Worm (Caenorhabditis elegans) whole organism, L4 larva: ENCODE data around the gene C13C4.8.

ENCODE experiments used
- D1046.2 ChIP-seq: fragments of 200-800 bp; sonication (Bioruptor generic); IDR thresholded peaks from 2 replicates; pipeline ENCODE4 v1.3.6; 2022; ENCODE audit warnings: missing genetic modification characterization, missing compliant biosample characterization
- F10B5.3 ChIP-seq: sonication (generic microtip); optimal IDR thresholded peaks from 2 replicates; lab custom pipeline; 2016; ENCODE audit warnings: mild to moderate bottlenecking, missing genetic modification characterization, missing compliant biosample characterization
- F44E2.7 ChIP-seq: fragments of 200-800 bp; sonication (Bioruptor generic); IDR thresholded peaks from 2 replicates; pipeline ENCODE4 v2.1.2; 2022; ENCODE audit warnings: missing genetic modification characterization, missing compliant biosample characterization
- F49E8.2 ChIP-seq: sonication (generic microtip); optimal IDR thresholded peaks from 2 replicates; lab custom pipeline; 2016; ENCODE audit warnings: missing compliant biosample characterization, mild to moderate bottlenecking, missing genetic modification characterization, borderline replicate concordance
- R02D3.7 ChIP-seq: fragments of 150-350 bp; sonication (generic microtip); optimal IDR thresholded peaks from 3 replicates; lab custom pipeline; 2014; ENCODE audit warnings: missing biosample characterization, missing genetic modification characterization
- daf-12 ChIP-seq: fragments of 150-350 bp; optimal IDR thresholded peaks from 2 replicates; lab custom pipeline; 2014; ENCODE audit warnings: missing biosample characterization, missing genetic modification reagents, missing genetic modification characterization
- daf-16 ChIP-seq, 3 experiments: sonication (generic microtip); optimal IDR thresholded peaks; 2 replicates each; lab custom pipeline; 2016 to 2017; ENCODE audit warnings: missing genetic modification characterization in 3 of 3, missing genetic modification reagents in 3 of 3, mild to moderate bottlenecking in 2 of 3, missing compliant biosample characterization in 2 of 3, missing biosample characterization in 1 of 3, moderate library complexity in 1 of 3
- gei-8 ChIP-seq: fragments of 200-800 bp; sonication (Bioruptor generic); optimal IDR thresholded peaks from 2 replicates; lab custom pipeline; 2018; ENCODE audit warnings: mild to moderate bottlenecking, missing genetic modification characterization, missing compliant biosample characterization
- hlh-30 ChIP-seq: sonication (generic microtip); optimal IDR thresholded peaks from 2 replicates; lab custom pipeline; 2017; ENCODE audit warnings: antibody characterized with exemption, mild to moderate bottlenecking, missing genetic modification characterization, missing compliant biosample characterization; ENCODE audit not compliant: insufficient read depth
- lin-39 ChIP-seq: fragments of 150-350 bp; optimal IDR thresholded peaks from 2 replicates; lab custom pipeline; 2014; ENCODE audit warnings: missing biosample characterization, missing genetic modification reagents, missing genetic modification characterization
- lsy-2 ChIP-seq, 2 experiments: fragments of 150-350 bp in 1 of 2; sonication (generic microtip) in 1 of 2; optimal IDR thresholded peaks; 2 replicates each; lab custom pipeline; 2014 to 2017; ENCODE audit warnings: missing biosample characterization in 2 of 2, missing genetic modification characterization in 2 of 2
- mdl-1 ChIP-seq, 2 experiments: fragments of 150-350 bp in 1 of 2; sonication (generic microtip) in 1 of 2; optimal IDR thresholded peaks; 2 replicates each; lab custom pipeline; 2014 to 2017; ENCODE audit warnings: missing biosample characterization in 2 of 2, missing genetic modification characterization in 2 of 2
- mxl-2 ChIP-seq: fragments of 200-800 bp; sonication (Bioruptor generic); conservative IDR thresholded peaks from 2 replicates; pipeline ENCODE4 v1.3.6; 2022; ENCODE audit warnings: missing genetic modification reagents, missing genetic modification characterization, missing compliant biosample characterization
- nhr-111 ChIP-seq: fragments of 200-800 bp; sonication (Bioruptor generic); optimal IDR thresholded peaks from 2 replicates; lab custom pipeline; 2018; ENCODE audit warnings: mild to moderate bottlenecking, missing genetic modification characterization, missing compliant biosample characterization
- nhr-6 ChIP-seq: fragments of 150-350 bp; optimal IDR thresholded peaks from 2 replicates; lab custom pipeline; 2014; ENCODE audit warnings: missing biosample characterization, missing genetic modification characterization
- pqm-1 ChIP-seq: sonication (generic microtip); optimal IDR thresholded peaks from 2 replicates; lab custom pipeline; 2017; ENCODE audit warnings: missing biosample characterization, missing genetic modification characterization
- saeg-2 ChIP-seq: fragments of 200-800 bp; sonication (Bioruptor generic); IDR thresholded peaks from 2 replicates; pipeline ENCODE4 v1.3.6; 2022; ENCODE audit warnings: missing genetic modification reagents, missing genetic modification characterization, missing compliant biosample characterization
- set-16 ChIP-seq: fragments of 200-800 bp; sonication (Bioruptor generic); IDR thresholded peaks from 2 replicates; pipeline ENCODE4 v1.3.6; 2022; ENCODE audit warnings: missing genetic modification reagents, missing genetic modification characterization, missing compliant biosample characterization

Gene C13C4.8

DNA sequence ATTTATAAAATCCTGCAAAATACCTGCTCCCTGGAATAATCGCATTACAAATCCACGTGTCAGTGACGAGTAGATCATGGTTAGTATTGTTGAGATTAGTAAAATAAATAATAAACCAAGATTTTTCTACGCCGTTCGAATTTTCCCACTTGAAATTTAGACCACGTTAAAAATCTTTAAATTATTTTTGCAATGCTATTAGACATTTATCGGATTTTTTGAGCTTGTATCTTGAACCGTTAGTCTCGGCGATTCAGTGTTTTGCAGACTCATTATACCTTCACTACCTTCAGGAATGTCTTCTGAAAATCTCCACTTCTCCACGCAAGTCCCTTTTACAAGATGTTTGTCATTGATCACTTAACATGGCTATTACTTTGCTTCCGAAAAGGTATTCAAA lies 44.4 kb downstream of the C13C4.8 start, which contains the start of gene C27A7.5:
TSS of gene C27A7.5 (minus strand) at position 101 of the 400 bp plus-strand sequence.
- TF ChIP-seq nhr-111 (no peak), nhr-6 (tag; lab: Kevin White, UChicago) (no peak), daf-16 (GFP tag; optimal IDR thresholded peaks at IDR 0.05; lab: Kevin White, UChicago) (no peak), daf-16 (tag; optimal IDR thresholded peaks at IDR 0.05; lab: Kevin White, UChicago) (no peak), D1046.2 (GFP tag; lab: Robert Waterston, UW) (no peak), F49E8.2 (tag; lab: Kevin White, UChicago) (no peak), mxl-2 (GFP tag; lab: Robert Waterston, UW) (no peak), saeg-2 (GFP tag; lab: Robert Waterston, UW) (no peak), F10B5.3 (tag; lab: Kevin White, UChicago) (no peak)

DNA sequence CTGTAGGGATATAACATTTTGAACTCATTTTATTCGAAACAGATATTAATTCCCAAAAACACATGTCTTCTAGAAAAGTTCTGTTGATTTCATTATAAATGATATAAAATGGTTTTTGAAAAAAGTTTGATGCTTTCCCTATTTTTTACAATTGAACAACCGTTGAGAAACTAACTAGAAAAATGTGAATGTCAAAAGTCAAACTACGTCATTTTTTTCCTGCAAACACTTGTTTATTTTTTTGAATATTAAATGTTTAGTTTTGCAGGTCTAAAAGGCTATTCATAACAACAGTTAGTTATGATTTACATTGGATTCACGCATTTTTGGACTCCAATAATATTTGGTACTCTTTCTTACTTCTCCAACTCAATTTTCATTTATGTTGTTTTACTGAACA lies 45.1 kb downstream of the C13C4.8 start, which contains the start of gene srj-4:
TSS of gene srj-4 (plus strand) at position 301 of the 400 bp plus-strand sequence.
- TF ChIP-seq hlh-30 = no peak
- no peak for TF ChIP-seq lsy-2 (tag; optimal IDR thresholded peaks at IDR 0.05; lab: Kevin White, UChicago)
- no peak for TF ChIP-seq gei-8
- TF ChIP-seq set-16 (GFP tag; lab: Robert Waterston, UW) = no peak
- TF ChIP-seq lin-39 (tag; lab: Kevin White, UChicago) = no peak
- TF ChIP-seq R02D3.7 = no peak

DNA sequence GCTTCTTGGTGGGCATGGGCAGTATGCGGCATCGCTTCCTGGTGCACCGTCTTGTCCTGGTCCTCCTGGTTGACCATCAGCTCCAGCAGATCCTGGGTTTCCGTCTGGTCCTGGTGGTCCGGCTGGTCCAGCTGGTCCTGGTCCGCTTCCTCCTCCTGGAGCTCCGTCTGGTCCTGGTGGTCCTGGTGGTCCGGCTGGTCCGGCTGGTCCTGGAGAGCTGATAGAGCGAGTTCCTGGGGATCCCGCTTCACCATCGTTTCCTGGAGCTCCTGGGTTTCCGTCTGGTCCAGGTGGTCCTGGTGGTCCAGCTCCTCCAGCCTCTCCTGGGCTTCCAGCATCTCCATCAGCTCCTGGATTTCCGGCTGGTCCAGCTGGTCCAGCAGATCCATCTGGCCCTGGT lies 49.2 kb downstream of the C13C4.8 start:
- TF ChIP-seq pqm-1 (no peak), set-16 (GFP tag; lab: Robert Waterston, UW) (peak; percentile 97), daf-12 (tag; lab: Kevin White, UChicago) (no peak)

DNA sequence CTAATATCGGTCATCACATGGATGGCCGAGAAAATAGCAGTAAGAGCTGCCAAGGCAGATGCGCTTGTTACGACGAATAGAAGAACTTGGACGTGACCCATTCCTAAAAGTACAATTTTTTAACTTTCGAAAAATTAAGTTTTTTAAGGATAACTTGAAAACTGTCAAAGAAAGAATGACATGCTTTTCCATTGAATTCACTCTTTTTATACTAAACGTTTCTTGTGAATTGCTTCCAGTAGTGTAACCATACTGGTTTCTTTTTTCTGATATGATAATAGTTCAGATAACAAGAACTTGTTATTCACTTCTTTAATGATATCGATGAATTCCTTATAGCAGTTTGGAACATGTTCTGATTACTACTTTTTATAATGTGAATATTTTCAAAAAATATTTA lies 49.9 kb downstream of the C13C4.8 start, which contains the start of gene col-37:
TSS of gene col-37 (minus strand) at position 101 of the 400 bp plus-strand sequence.
- TF ChIP-seq mdl-1 (tag; optimal IDR thresholded peaks at IDR 0.05; lab: Kevin White, UChicago) (peak in 1 of 2 experiments; percentile 16), F44E2.7 (no peak)
